Worm (Caenorhabditis elegans): ENCODE results near the gene dpy-2.

dpy-2 gene

ce11 chrII:6741428-6741827 is 27.3 kb downstream of the dpy-2 start, which contains the start of gene exos-8:
Gene exos-8 (plus strand): TSS chrII:6741691.
- TF ChIP-seq ceh-22 (tag; optimal IDR thresholded peaks at IDR 0.05) (no peak), sox-2 (GFP tag; IDR thresholded peaks at IDR 0.05) (no peak), ceh-48 (tag; optimal IDR thresholded peaks at IDR 0.05) (no peak), pat-9 (tag; optimal IDR thresholded peaks at IDR 0.05) (no peak), unc-86 (tag; optimal IDR thresholded peaks at IDR 0.05) (peak; percentile 49), sdc-2 (tag; optimal IDR thresholded peaks at IDR 0.05) (no peak), lin-11 (tag; optimal IDR thresholded peaks at IDR 0.05) (no peak), F13H6.1 (tag; optimal IDR thresholded peaks at IDR 0.05) (peak; percentile 77), elt-4 (tag; optimal IDR thresholded peaks at IDR 0.05) (no peak), pha-2 (tag; optimal IDR thresholded peaks at IDR 0.05) (no peak), ceh-34 (tag; optimal IDR thresholded peaks at IDR 0.05) (peak; percentile 72), ceh-9 (tag; optimal IDR thresholded peaks at IDR 0.05) (no peak), nhr-11 (tag; optimal IDR thresholded peaks at IDR 0.05) (no peak), hlh-13 (GFP tag; optimal IDR thresholded peaks at IDR 0.05) (peak; percentile 21), ahr-1 (tag; optimal IDR thresholded peaks at IDR 0.05) (peak; percentile 58), ets-4 (tag; optimal IDR thresholded peaks at IDR 0.05) (peak; percentile 76), che-1 (tag; optimal IDR thresholded peaks at IDR 0.05) (no peak), npax-4 (tag; optimal IDR thresholded peaks at IDR 0.05) (no peak), hlh-15 (tag; optimal IDR thresholded peaks at IDR 0.05) (peak; percentile 38), ceh-14 (tag; optimal IDR thresholded peaks at IDR 0.05) (peak; percentile 91), madf-2 (tag; optimal IDR thresholded peaks at IDR 0.05) (peak; percentile 9), K09A11.1 (tag; optimal IDR thresholded peaks at IDR 0.05; ENCODE audit: insufficient read depth) (no peak), tbx-2 (tag; optimal IDR thresholded peaks at IDR 0.05) (peak; percentile 96), fax-1 (tag; optimal IDR thresholded peaks at IDR 0.05) (peak; percentile 91), nhr-232 (tag; optimal IDR thresholded peaks at IDR 0.05) (no peak), ceh-19 (GFP tag; optimal IDR thresholded peaks at IDR 0.05) (peak; percentile 67), zip-5 (tag; optimal IDR thresholded peaks at IDR 0.05) (peak; percentile 91), T23F11.4 (GFP tag; optimal IDR thresholded peaks at IDR 0.05) (peak; percentile 11), K02D7.2 (tag; optimal IDR thresholded peaks at IDR 0.05) (no peak), ceh-30 (tag; optimal IDR thresholded peaks at IDR 0.05) (no peak), elt-2 (tag; optimal IDR thresholded peaks at IDR 0.05) (no peak), ceh-6 (GFP tag; optimal IDR thresholded peaks at IDR 0.05) (no peak), ref-2 (tag; optimal IDR thresholded peaks at IDR 0.05) (peak; percentile 95), pax-1 (tag; optimal IDR thresholded peaks at IDR 0.05) (no peak), pag-3 (tag; optimal IDR thresholded peaks at IDR 0.05; ENCODE audit: borderline replicate concordance) (no peak), unc-3 (GFP tag; conservative IDR thresholded peaks at IDR 0.05) (no peak), unc-3 (tag; optimal IDR thresholded peaks at IDR 0.05) (peak; percentile 64), fkh-10 (GFP tag; optimal IDR thresholded peaks at IDR 0.05) (no peak), syd-9 (tag; optimal IDR thresholded peaks at IDR 0.05) (peak; percentile 49), ceh-31 (tag; optimal IDR thresholded peaks at IDR 0.05) (peak; percentile 97), ceh-18 (tag; optimal IDR thresholded peaks at IDR 0.05) (peak; percentile 59), gmeb-2 (tag; optimal IDR thresholded peaks at IDR 0.05) (no peak), ztf-16 (tag; optimal IDR thresholded peaks at IDR 0.05) (peak; percentile 30), dve-1 (tag; optimal IDR thresholded peaks at IDR 0.05) (no peak), fkh-6 (tag; optimal IDR thresholded peaks at IDR 0.05) (peak; percentile 59), dmd-4 (tag; optimal IDR thresholded peaks at IDR 0.05; ENCODE audit: borderline replicate concordance) (peak; percentile 72), nfya-1 (tag; optimal IDR thresholded peaks at IDR 0.05) (peak; percentile 1), rnt-1 (tag; optimal IDR thresholded peaks at IDR 0.05) (peak; percentile 91), lim-6 (tag; optimal IDR thresholded peaks at IDR 0.05) (peak; percentile 74), pqm-1 (tag; optimal IDR thresholded peaks at IDR 0.05) (peak; percentile 56), sox-4 (tag; optimal IDR thresholded peaks at IDR 0.05) (peak; percentile 28), unc-55 (GFP tag; optimal IDR thresholded peaks at IDR 0.05) (no peak), tbx-7 (tag; optimal IDR thresholded peaks at IDR 0.05) (peak; percentile 83), mec-3 (tag; optimal IDR thresholded peaks at IDR 0.05; ENCODE audit: borderline replicate concordance) (no peak)
